Worm (Caenorhabditis elegans): ENCODE data around the gene ZK1248.15.

Gene ZK1248.15

ce11 chrII:5865405-5866308 lies 27.3 kb upstream of the ZK1248.15 start, which contains the start of gene F55C12.19:
Gene F55C12.19 (plus strand): TSS chrII:5866139.
- TF ChIP-seq unc-62 (GFP tag; optimal IDR thresholded peaks at IDR 0.05) (no peak), ztf-11 (tag; optimal IDR thresholded peaks at IDR 0.05) (no peak), nhr-129 (tag; optimal IDR thresholded peaks at IDR 0.05) (no peak), fos-1 (tag; optimal IDR thresholded peaks at IDR 0.05) (peak; percentile 89)

ce11 chrII:5863893-5864292 lies 25.5 kb upstream of the ZK1248.15 start, which contains the start of gene tag-234:
Gene tag-234 (plus strand): TSS chrII:5864193.
- TF ChIP-seq lin-39 (tag; optimal IDR thresholded peaks at IDR 0.05) (no peak), fos-1 (tag; optimal IDR thresholded peaks at IDR 0.05) (peak; percentile 50)

ce11 chrII:5860621-5861020 lies 22.3 kb upstream of the ZK1248.15 start:
- no peak for TF ChIP-seq ZK546.5 (tag; optimal IDR thresholded peaks at IDR 0.05)
- TF ChIP-seq lin-13 (GFP tag; optimal IDR thresholded peaks at IDR 0.05) = no peak
- no peak for TF ChIP-seq snpc-4 (tag; optimal IDR thresholded peaks at IDR 0.05)
- TF ChIP-seq dmd-4 (tag; optimal IDR thresholded peaks at IDR 0.05) = no peak
- no peak for TF ChIP-seq C34F6.9 (tag; optimal IDR thresholded peaks at IDR 0.05)
- TF ChIP-seq elt-1 (tag; optimal IDR thresholded peaks at IDR 0.05) = no peak
- no peak for TF ChIP-seq nhr-129 (tag; optimal IDR thresholded peaks at IDR 0.05)
- TF ChIP-seq peb-1 (tag; optimal IDR thresholded peaks at IDR 0.05) = no peak
- no peak for TF ChIP-seq nhr-21 (tag; optimal IDR thresholded peaks at IDR 0.05)

ce11 chrII:5858322-5858721 lies 20.0 kb upstream of the ZK1248.15 start, which contains the start of gene F55C12.4:
Gene F55C12.4 (minus strand): TSS chrII:5858422.
- TF ChIP-seq C34F6.9 (tag; optimal IDR thresholded peaks at IDR 0.05) (no peak), snpc-4 (tag; optimal IDR thresholded peaks at IDR 0.05) (no peak)

ce11 chrII:5854122-5854521 lies 15.8 kb upstream of the ZK1248.15 start, which contains the start of gene H41C03.1:
Gene H41C03.1 (plus strand): TSS chrII:5854422.
- TF ChIP-seq ztf-4 (tag; optimal IDR thresholded peaks at IDR 0.05) (no peak), ceh-82 (tag; optimal IDR thresholded peaks at IDR 0.05) (no peak), mdl-1 (tag; optimal IDR thresholded peaks at IDR 0.05) (no peak), ceh-16 (tag; optimal IDR thresholded peaks at IDR 0.05) (no peak), R02D3.7 (tag; optimal IDR thresholded peaks at IDR 0.05) (no peak), Y55F3AM.14 (GFP tag; optimal IDR thresholded peaks at IDR 0.05) (no peak), C34F6.9 (tag; optimal IDR thresholded peaks at IDR 0.05) (no peak), crh-2 (tag; optimal IDR thresholded peaks at IDR 0.05) (no peak)

ce11 chrII:5853261-5853660 lies 14.9 kb upstream of the ZK1248.15 start:
- TF ChIP-seq snpc-4 (tag; optimal IDR thresholded peaks at IDR 0.05) = no peak
- TF ChIP-seq Y55F3AM.14 (GFP tag; optimal IDR thresholded peaks at IDR 0.05) = no peak
- no peak for TF ChIP-seq ztf-4 (tag; optimal IDR thresholded peaks at IDR 0.05)
- TF ChIP-seq sma-3 (GFP tag; optimal IDR thresholded peaks at IDR 0.05) = peak; percentile 16
- no peak for TF ChIP-seq lin-11 (tag; optimal IDR thresholded peaks at IDR 0.05)
- no peak for TF ChIP-seq gmeb-1 (tag; optimal IDR thresholded peaks at IDR 0.05)
- no peak for TF ChIP-seq nhr-237 (tag; optimal IDR thresholded peaks at IDR 0.05)
- peak; percentile 30 for TF ChIP-seq egl-27 (tag; optimal IDR thresholded peaks at IDR 0.05)
- no peak for TF ChIP-seq alr-1 (tag; optimal IDR thresholded peaks at IDR 0.05)
- no peak for TF ChIP-seq mdl-1 (tag; optimal IDR thresholded peaks at IDR 0.05)
- no peak for TF ChIP-seq lin-39 (tag; optimal IDR thresholded peaks at IDR 0.05)
- TF ChIP-seq nhr-12 (tag; optimal IDR thresholded peaks at IDR 0.05) = no peak
- TF ChIP-seq nhr-25 (tag; optimal IDR thresholded peaks at IDR 0.05) = no peak
- TF ChIP-seq blmp-1 (tag; optimal IDR thresholded peaks at IDR 0.05; ENCODE audit: insufficient read depth) = peak; percentile 28
- TF ChIP-seq nhr-23 (tag; optimal IDR thresholded peaks at IDR 0.05) = no peak
- TF ChIP-seq ZK546.5 (tag; optimal IDR thresholded peaks at IDR 0.05) = no peak
- no peak for TF ChIP-seq lsy-2 (tag; optimal IDR thresholded peaks at IDR 0.05)
- TF ChIP-seq sma-9 (GFP tag; optimal IDR thresholded peaks at IDR 0.05) = peak; percentile 18
- no peak for TF ChIP-seq sma-9 (tag; optimal IDR thresholded peaks at IDR 0.05)
- TF ChIP-seq nhr-21 (tag; optimal IDR thresholded peaks at IDR 0.05) = peak; percentile 60
- TF ChIP-seq nhr-129 (tag; optimal IDR thresholded peaks at IDR 0.05) = no peak
- no peak for TF ChIP-seq C34F6.9 (tag; optimal IDR thresholded peaks at IDR 0.05)
